Worm (Caenorhabditis elegans) whole organism, L3 larva: ENCODE data around the gene clec-43.

Source experiments
- egl-27 ChIP-seq: sonication (generic microtip); optimal IDR thresholded peaks from 4 replicates; lab custom pipeline; 2017; ENCODE audit warnings: missing biosample characterization, missing genetic modification reagents, missing genetic modification characterization
- nhr-12 ChIP-seq: fragments of 150-350 bp; optimal IDR thresholded peaks from 2 replicates; lab custom pipeline; 2014; ENCODE audit warnings: missing biosample characterization, missing genetic modification characterization
- nhr-237 ChIP-seq: fragments of 150-350 bp; optimal IDR thresholded peaks from 2 replicates; lab custom pipeline; 2014; ENCODE audit warnings: missing biosample characterization, missing genetic modification characterization
- nhr-25 ChIP-seq: sonication (generic microtip); optimal IDR thresholded peaks from 2 replicates; lab custom pipeline; 2017; ENCODE audit warnings: missing biosample characterization, missing genetic modification characterization
- nhr-28 ChIP-seq: fragments of 150-350 bp; optimal IDR thresholded peaks from 2 replicates; lab custom pipeline; 2014; ENCODE audit warnings: missing biosample characterization, missing genetic modification characterization
- skn-1 ChIP-seq: fragments of 150-350 bp; optimal IDR thresholded peaks from 2 replicates; lab custom pipeline; 2014; ENCODE audit warnings: missing biosample characterization, missing genetic modification characterization

- TF ChIP-seq nhr-25 (tag; lab: Kevin White, UChicago) (no peak), nhr-12 (tag; lab: Kevin White, UChicago) (no peak), egl-27 (tag; lab: Kevin White, UChicago) (no peak), nhr-28 (tag; lab: Kevin White, UChicago) (no peak), nhr-237 (tag; lab: Kevin White, UChicago) (no peak), skn-1 (tag; lab: Kevin White, UChicago) (no peak)
Measured at ce11 chrII:953052-953451, 9.2 kb downstream of the clec-43 start.
